Worm (Caenorhabditis elegans) whole organism, L4/young adult: ENCODE results near the gene clec-56.
A peak's percentile ranks its signal among the peaks of the same experiment; 100 is the strongest.
"Not testable (repeated sequence)": the region's sequence is repeated elsewhere in the genome, so short reads cannot be mapped to it uniquely, and the experiment has no call there.

ENCODE experiments used
- W03F9.2 ChIP-seq: fragments of 150-350 bp; optimal IDR thresholded peaks from 2 replicates; lab custom pipeline; 2014; ENCODE audit warnings: missing biosample characterization, missing genetic modification characterization
- dao-5 ChIP-seq: sonication (generic microtip); optimal IDR thresholded peaks from 2 replicates; lab custom pipeline; 2016; ENCODE audit warnings: missing genotype, missing genetic modification characterization, moderate library complexity, missing compliant biosample characterization
- him-1 ChIP-seq: sonication (generic microtip); optimal IDR thresholded peaks from 2 replicates; lab custom pipeline; 2016; ENCODE audit warnings: missing genotype, missing genetic modification reagents, missing genetic modification characterization, missing compliant biosample characterization

clec-56 gene

ce11 chrV:14448669-14449068, 25.5 kb upstream of the clec-56 start:
- no peak for TF ChIP-seq him-1
- no peak for TF ChIP-seq W03F9.2 (tag; lab: Kevin White, UChicago)
- TF ChIP-seq dao-5: no peak

ce11 chrV:14449397-14449796, 24.8 kb upstream of the clec-56 start, which contains the start of gene F23B12.7:
Gene F23B12.7, plus strand, starts transcription at chrV:14449697.
- TF ChIP-seq dao-5 (no peak), W03F9.2 (tag; lab: Kevin White, UChicago) (no peak), him-1 (no peak)

- TF ChIP-seq W03F9.2 (tag; lab: Kevin White, UChicago) (no peak), him-1 (no peak), dao-5 (no peak)
Measured at ce11 chrV:14456626-14457025, 17.6 kb upstream of the clec-56 start, which contains the start of gene bmk-1. Gene bmk-1, minus strand, starts transcription at chrV:14456984.

ce11 chrV:14457070-14457469, 17.1 kb upstream of the clec-56 start, which contains the start of gene coh-3:
Gene coh-3, plus strand, starts transcription at chrV:14457422.
- TF ChIP-seq W03F9.2 (tag; lab: Kevin White, UChicago): peak; percentile 48
- TF ChIP-seq dao-5: no peak
- no peak for TF ChIP-seq him-1

DNA sequence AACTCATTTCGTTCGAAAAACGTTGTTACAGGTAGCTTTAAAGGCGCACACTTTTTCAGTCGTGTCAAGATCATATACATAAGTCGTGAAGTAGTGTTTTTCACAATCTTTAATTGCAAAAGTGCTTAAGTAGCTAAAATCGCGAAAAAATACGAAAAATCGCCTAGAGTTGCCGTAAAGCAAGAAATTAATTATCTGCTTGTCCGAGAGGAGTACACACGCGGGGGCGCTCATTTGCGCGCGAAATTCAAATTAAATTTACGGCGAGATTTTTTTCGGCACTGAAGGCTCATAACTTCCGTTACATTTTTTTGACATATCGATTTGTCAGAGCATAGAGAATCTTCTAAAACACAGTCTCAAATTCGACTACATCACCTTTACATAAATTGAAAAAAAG, 14.1 kb upstream of the clec-56 start:
- no peak for TF ChIP-seq W03F9.2 (tag; lab: Kevin White, UChicago)
- no peak for TF ChIP-seq dao-5
- no peak for TF ChIP-seq him-1

ce11 chrV:14460615-14461102, 13.5 kb upstream of the clec-56 start, which contains the start of gene F08H9.2:
Gene F08H9.2, plus strand, starts transcription at chrV:14460665.
- TF ChIP-seq W03F9.2 (tag; lab: Kevin White, UChicago): no peak
- TF ChIP-seq him-1: no peak
- no peak for TF ChIP-seq dao-5

ce11 chrV:14462653-14463052, 11.5 kb upstream of the clec-56 start:
- TF ChIP-seq dao-5 (no peak), W03F9.2 (tag; lab: Kevin White, UChicago) (no peak), him-1 (no peak)

ce11 chrV:14463087-14463486, 11.1 kb upstream of the clec-56 start, which contains the start of gene F08H9.3:
Gene F08H9.3, minus strand, starts transcription at chrV:14463338.
- not testable (repeated sequence) for TF ChIP-seq W03F9.2 (tag; lab: Kevin White, UChicago); dao-5; him-1

- TF ChIP-seq W03F9.2 (tag; lab: Kevin White, UChicago): no peak
- TF ChIP-seq him-1: no peak
- TF ChIP-seq dao-5: no peak
Measured at ce11 chrV:14464368-14464767, 9.8 kb upstream of the clec-56 start, which contains the start of gene F08H9.4. Gene F08H9.4, minus strand, starts transcription at chrV:14464428.

DNA sequence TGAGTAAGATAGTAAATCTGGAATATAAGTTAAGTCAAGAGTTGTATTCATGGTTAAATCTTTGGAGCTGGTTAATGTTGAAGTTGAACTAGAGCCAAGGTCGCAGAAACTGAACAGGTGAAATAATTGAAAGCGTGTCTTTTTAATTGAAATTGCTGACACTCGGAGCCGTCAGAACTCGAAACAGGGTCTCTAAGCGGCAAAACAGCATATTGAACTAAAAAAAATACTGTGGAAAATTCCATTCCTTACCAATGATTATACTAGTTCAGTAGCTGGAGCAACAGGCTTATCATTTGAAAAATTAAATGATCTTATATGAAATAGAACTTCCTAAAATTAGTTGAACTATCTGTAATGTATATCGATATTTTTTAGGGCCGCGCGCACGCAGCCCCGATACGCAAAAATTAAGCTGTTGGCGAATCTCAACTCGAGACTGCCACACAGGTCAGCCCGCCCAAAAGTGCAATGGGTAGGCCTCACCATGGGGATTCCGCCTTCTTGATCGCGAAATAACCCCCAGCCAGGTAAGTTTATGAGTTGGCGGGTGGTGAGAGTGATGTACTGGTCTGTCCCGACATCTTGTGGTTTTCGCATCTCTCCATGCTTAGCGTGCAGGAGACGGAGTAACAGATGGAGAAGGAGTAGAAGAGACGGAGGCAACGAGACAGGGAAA, 5.9 kb upstream of the clec-56 start, which contains the start of gene srz-97:
TSS of gene srz-97 (minus strand) at position 51 of the 679 bp plus-strand sequence.
- TF ChIP-seq him-1: no peak
- TF ChIP-seq W03F9.2 (tag; lab: Kevin White, UChicago): no peak
- TF ChIP-seq dao-5: no peak

- TF ChIP-seq him-1 (no peak), W03F9.2 (tag; lab: Kevin White, UChicago) (no peak), dao-5 (no peak)
Measured at ce11 chrV:14468931-14469330, 5.3 kb upstream of the clec-56 start, which contains the start of gene clec-57. Gene clec-57, plus strand, starts transcription at chrV:14469231.

DNA sequence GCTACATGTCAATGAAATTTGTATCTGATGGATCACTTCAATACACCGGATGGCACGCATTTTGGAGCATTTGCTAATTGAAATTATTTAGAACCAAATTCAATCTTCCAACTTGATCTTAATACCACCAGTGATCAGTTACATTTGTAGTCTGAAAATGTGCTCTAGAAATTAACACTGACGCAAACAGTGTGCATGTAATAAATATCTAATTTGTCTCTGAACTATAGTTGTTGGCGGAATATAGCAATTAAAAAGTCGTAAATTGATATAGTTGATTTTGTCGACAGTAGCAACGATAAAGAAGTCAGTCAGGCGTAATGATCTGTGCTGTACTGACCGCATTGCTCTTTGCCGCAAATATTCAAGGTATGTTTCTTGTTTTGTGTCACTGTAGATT, 2.0 kb upstream of the clec-56 start, which contains the start of gene clec-227:
TSS of gene clec-227 (plus strand) at position 301 of the 400 bp plus-strand sequence.
- TF ChIP-seq dao-5 (no peak), W03F9.2 (tag; lab: Kevin White, UChicago) (no peak), him-1 (no peak)

DNA sequence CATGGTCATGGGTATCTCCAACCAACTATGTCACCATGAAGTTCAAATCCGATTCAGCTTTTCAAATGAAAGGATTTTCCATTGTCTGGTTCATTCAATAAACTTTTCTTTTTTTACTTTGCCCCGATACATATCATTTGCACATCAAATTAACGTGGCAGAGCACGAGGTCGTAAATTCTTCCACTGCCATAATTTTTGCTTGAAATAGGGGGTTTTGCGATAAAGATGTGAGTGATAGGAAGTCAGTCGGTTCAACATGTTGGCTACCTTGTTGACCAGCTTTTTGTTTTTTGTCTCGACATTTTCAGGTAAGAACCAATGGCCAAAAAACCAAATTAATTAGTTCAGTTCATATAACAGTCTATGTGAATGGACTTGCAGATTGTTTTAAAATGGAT, 2.5 kb downstream of the clec-56 start, which contains the start of gene clec-54:
TSS of gene clec-54 (plus strand) at position 224 of the 400 bp plus-strand sequence.
- TF ChIP-seq dao-5: no peak
- TF ChIP-seq him-1: no peak
- no peak for TF ChIP-seq W03F9.2 (tag; lab: Kevin White, UChicago)

DNA sequence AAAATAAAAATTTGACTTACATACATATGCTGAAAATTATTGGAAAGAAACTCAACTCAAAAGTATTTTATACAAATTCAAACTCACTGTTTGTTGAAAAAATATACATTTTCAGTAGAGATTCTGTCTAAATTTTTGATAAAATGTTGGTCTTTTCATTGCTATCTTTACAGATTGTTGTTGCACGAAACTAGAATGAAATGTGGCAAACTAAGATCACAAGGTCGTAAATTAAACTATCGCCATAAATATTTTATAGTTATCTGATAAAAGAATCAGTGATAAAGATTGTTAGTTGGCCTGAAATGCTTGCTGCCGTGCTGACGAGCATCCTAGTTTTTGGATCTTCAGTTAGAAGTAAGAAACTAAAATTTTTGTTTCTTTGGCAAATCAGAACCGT, 4.8 kb downstream of the clec-56 start, which contains the start of gene clec-55:
TSS of gene clec-55 (plus strand) at position 301 of the 400 bp plus-strand sequence.
- no peak for TF ChIP-seq W03F9.2 (tag; lab: Kevin White, UChicago)
- no peak for TF ChIP-seq dao-5
- no peak for TF ChIP-seq him-1

ce11 chrV:14480533-14480932, 6.3 kb downstream of the clec-56 start:
- TF ChIP-seq dao-5 (no peak), him-1 (no peak), W03F9.2 (tag; lab: Kevin White, UChicago) (no peak)
